Fruit fly (Drosophila melanogaster): ENCODE measurements around the gene Dysb.
A peak's percentile ranks its signal among the peaks of the same experiment; 100 is the strongest.

Gene Dysb

DNA sequence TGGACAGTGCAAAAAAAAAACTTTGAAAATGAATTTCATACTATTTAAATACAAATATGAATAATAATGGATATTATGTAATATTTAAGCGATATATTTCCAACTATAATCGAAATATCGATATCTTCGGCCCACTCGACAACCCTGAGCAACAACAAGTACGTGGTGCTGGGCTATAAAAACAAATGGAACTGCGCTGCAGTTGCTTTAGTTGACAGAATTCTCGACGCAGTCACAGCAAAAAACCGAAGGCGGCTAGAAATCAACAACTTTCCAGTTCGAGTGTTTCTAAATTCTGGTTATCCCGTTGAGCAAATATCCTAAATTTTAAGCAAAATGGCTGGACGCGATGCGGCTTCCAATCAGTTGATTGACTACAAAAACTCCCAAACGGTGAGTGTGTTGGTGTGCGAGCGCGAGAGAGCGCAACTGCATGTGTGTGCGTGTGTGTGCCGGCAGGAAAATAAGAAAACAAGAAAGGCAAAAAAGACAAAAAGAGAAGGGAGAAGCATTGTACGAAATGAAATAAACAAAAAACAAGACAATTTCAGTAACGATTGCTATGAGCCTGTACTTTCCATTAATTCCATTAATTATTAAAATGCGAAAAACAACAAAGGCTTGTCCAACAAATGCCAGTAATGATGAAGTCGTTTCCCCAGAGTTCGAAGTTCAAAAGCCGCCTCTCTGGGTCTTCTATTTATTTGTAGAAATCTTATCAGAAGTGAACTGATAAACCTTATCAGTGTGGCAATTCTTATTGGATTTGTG is 44.9 kb upstream of the Dysb start, which contains the start of gene Cat (continued):
- TF ChIP-seq Opbp (GFP tag; IDR thresholded peaks at IDR 0.05; ENCODE audit: partially characterized antibody) (peak; percentile 80; the same call in 2 of the 3 replicates), CG6683 (GFP tag; optimal IDR thresholded peaks at IDR 0.05) (no peak), E2f1 (GFP tag; IDR thresholded peaks at IDR 0.05) (no peak), CG16863 (GFP tag; optimal IDR thresholded peaks at IDR 0.05) (no peak), bowl (GFP tag; IDR thresholded peaks at IDR 0.05) (no peak), CG10321 (GFP tag; IDR thresholded peaks at IDR 0.05) (no peak), Chrac-16 (GFP tag; optimal IDR thresholded peaks at IDR 0.05) (peak; percentile 27), scrt (GFP tag; optimal IDR thresholded peaks at IDR 0.05) (peak; percentile 80), ase (GFP tag; IDR thresholded peaks at IDR 0.05) (no peak), Max (GFP tag; optimal IDR thresholded peaks at IDR 0.05) (peak; percentile 59), CG11504 (tag; optimal IDR thresholded peaks at IDR 0.05) (no peak), Hr78 (GFP tag; optimal IDR thresholded peaks at IDR 0.05) (peak in 1 of 2 experiments; percentile 98), amos (GFP tag; IDR thresholded peaks at IDR 0.05; ENCODE audit: partially characterized antibody) (peak; percentile 82; the same call in 1 of the 2 replicates), lmd (GFP tag; IDR thresholded peaks at IDR 0.05) (no peak), ranshi (GFP tag; IDR thresholded peaks at IDR 0.05) (0 out of 2 replicates have a peak, but pooled peaks have one; percentile 35), tio (GFP tag; optimal IDR thresholded peaks at IDR 0.05) (no peak), chm (GFP tag; IDR thresholded peaks at IDR 0.05) (peak; percentile 37; the same call in 1 of the 2 replicates), pum (GFP tag; optimal IDR thresholded peaks at IDR 0.05) (no peak), Nf-YC (tag; optimal IDR thresholded peaks at IDR 0.05) (peak; percentile 54), CG7271 (tag; optimal IDR thresholded peaks at IDR 0.05) (no peak), CG5953 (GFP tag; IDR thresholded peaks at IDR 0.05) (no peak), CG13624 (GFP tag; optimal IDR thresholded peaks at IDR 0.05) (peak; percentile 42), H15 (GFP tag; IDR thresholded peaks at IDR 0.05) (no peak), ac (GFP tag; optimal IDR thresholded peaks at IDR 0.05) (no peak), gsb-n (tag; optimal IDR thresholded peaks at IDR 0.05) (peak; percentile 20), grn (GFP tag; optimal IDR thresholded peaks at IDR 0.05) (no peak), CG18476 (GFP tag; optimal IDR thresholded peaks at IDR 0.05) (peak; percentile 37), shn (GFP tag; optimal IDR thresholded peaks at IDR 0.05) (peak; percentile 30), Hand (GFP tag; optimal IDR thresholded peaks at IDR 0.05) (peak; percentile 30), CG1832 (GFP tag; optimal IDR thresholded peaks at IDR 0.05) (no peak), CG2678 (tag; optimal IDR thresholded peaks at IDR 0.05) (peak; percentile 46), Deaf1 (tag; optimal IDR thresholded peaks at IDR 0.05) (no peak), CG10147 (GFP tag; optimal IDR thresholded peaks at IDR 0.05) (peak; percentile 29), al (GFP tag; IDR thresholded peaks at IDR 0.05) (no peak), h (optimal IDR thresholded peaks at IDR 0.05) (no peak), CG18011 (GFP tag; optimal IDR thresholded peaks at IDR 0.05) (no peak), Optix (GFP tag; IDR thresholded peaks at IDR 0.05) (no peak), CG1792 (GFP tag; optimal IDR thresholded peaks at IDR 0.05) (no peak), danr (GFP tag; IDR thresholded peaks at IDR 0.05) (no peak), CG13287 (GFP tag; IDR thresholded peaks at IDR 0.05; ENCODE audit: partially characterized antibody) (peak; percentile 93), CG30020 (tag; optimal IDR thresholded peaks at IDR 0.05) (peak; percentile 35), CG10209 (GFP tag; optimal IDR thresholded peaks at IDR 0.05) (peak; percentile 24), CG17912 (GFP tag; optimal IDR thresholded peaks at IDR 0.05) (peak; percentile 21), bbx (GFP tag; IDR thresholded peaks at IDR 0.05; ENCODE audit: partially characterized antibody) (peak; percentile 88), CG6254 (GFP tag; optimal IDR thresholded peaks at IDR 0.05) (no peak), ato (GFP tag; IDR thresholded peaks at IDR 0.05; ENCODE audit: partially characterized antibody) (peak; percentile 32; the same call in 1 of the 2 replicates), CG4820 (GFP tag; optimal IDR thresholded peaks at IDR 0.05) (peak; percentile 6), CG6854 (GFP tag; optimal IDR thresholded peaks at IDR 0.05) (peak; percentile 25), CG14014 (GFP tag; IDR thresholded peaks at IDR 0.05) (peak; percentile 46; the same call in 1 of the 2 replicates)
